Fruit fly (Drosophila melanogaster): ENCODE data around the gene Rhau.

Rhau gene

dm6 chr2L:20759809-20760485 is 2.2 kb upstream of the Rhau start (continued):
- TF ChIP-seq da (GFP tag; optimal IDR thresholded peaks at IDR 0.05) (no peak), CG32772 (GFP tag; IDR thresholded peaks at IDR 0.05) (no peak), Antp (GFP tag; optimal IDR thresholded peaks at IDR 0.05) (no peak), wek (GFP tag; optimal IDR thresholded peaks at IDR 0.05) (no peak), B-H1 (GFP tag; IDR thresholded peaks at IDR 0.05) (no peak), CG7987 (GFP tag; optimal IDR thresholded peaks at IDR 0.05) (no peak), Eip74EF (GFP tag; optimal IDR thresholded peaks at IDR 0.05) (peak in 1 of 2 experiments; percentile 9), yki (optimal IDR thresholded peaks at IDR 0.05) (no peak), sd (tag; optimal IDR thresholded peaks at IDR 0.05) (no peak), Fer3 (tag; optimal IDR thresholded peaks at IDR 0.05) (peak; percentile 53), CG5245 (GFP tag; optimal IDR thresholded peaks at IDR 0.05) (no peak), cato (GFP tag; optimal IDR thresholded peaks at IDR 0.05; ENCODE audit: borderline replicate concordance) (no peak), Elba2 (GFP tag; optimal IDR thresholded peaks at IDR 0.05) (no peak), Hr3 (GFP tag; optimal IDR thresholded peaks at IDR 0.05) (peak; percentile 38), CG11398 (GFP tag; optimal IDR thresholded peaks at IDR 0.05) (no peak), Camta (GFP tag; optimal IDR thresholded peaks at IDR 0.05) (no peak), Lpt (GFP tag; optimal IDR thresholded peaks at IDR 0.05) (no peak), psq (GFP tag; optimal IDR thresholded peaks at IDR 0.05) (no peak), Atf6 (GFP tag; IDR thresholded peaks at IDR 0.05) (peak; percentile 47; the same call in 1 of the 2 replicates), CG12391 (tag; optimal IDR thresholded peaks at IDR 0.05) (peak; percentile 63), Dad (GFP tag; optimal IDR thresholded peaks at IDR 0.05) (no peak), CG5953 (GFP tag; IDR thresholded peaks at IDR 0.05) (no peak), CG8765 (GFP tag; IDR thresholded peaks at IDR 0.05) (0 out of 2 replicates have a peak, but pooled peaks have one; percentile 28), CG16863 (GFP tag; optimal IDR thresholded peaks at IDR 0.05) (no peak), run (tag; optimal IDR thresholded peaks at IDR 0.05) (no peak), Side (GFP tag; optimal IDR thresholded peaks at IDR 0.05) (no peak), HHEX (GFP tag; optimal IDR thresholded peaks at IDR 0.05) (no peak), lilli (GFP tag; optimal IDR thresholded peaks at IDR 0.05) (peak; percentile 43), btn (GFP tag; optimal IDR thresholded peaks at IDR 0.05) (no peak), PHDP (tag; optimal IDR thresholded peaks at IDR 0.05) (peak; percentile 58), fd96Cb (tag; optimal IDR thresholded peaks at IDR 0.05) (peak; percentile 45), CG16779 (GFP tag; IDR thresholded peaks at IDR 0.05) (no peak), Dp (GFP tag; optimal IDR thresholded peaks at IDR 0.05) (no peak), trh (GFP tag; optimal IDR thresholded peaks at IDR 0.05) (no peak), ftz-f1 (GFP tag; optimal IDR thresholded peaks at IDR 0.05) (no peak), CG3726 (GFP tag; IDR thresholded peaks at IDR 0.05) (no peak), zen2 (GFP tag; IDR thresholded peaks at IDR 0.05; ENCODE audit: partially characterized antibody) (no peak), sob (GFP tag; IDR thresholded peaks at IDR 0.05) (no peak), CG9609 (GFP tag; optimal IDR thresholded peaks at IDR 0.05) (no peak), CG9932 (GFP tag; IDR thresholded peaks at IDR 0.05) (peak; percentile 38), CG15269 (tag; optimal IDR thresholded peaks at IDR 0.05) (peak; percentile 69), Oli (tag; optimal IDR thresholded peaks at IDR 0.05) (peak; percentile 64), HLHmδ (GFP tag; optimal IDR thresholded peaks at IDR 0.05) (no peak), kay (GFP tag; optimal IDR thresholded peaks at IDR 0.05) (no peak), CG31224 (GFP tag; IDR thresholded peaks at IDR 0.05) (no peak), dysf (GFP tag; IDR thresholded peaks at IDR 0.05) (peak; percentile 67), CG42726 (GFP tag; IDR thresholded peaks at IDR 0.05; ENCODE audit: partially characterized antibody) (no peak), CG7839 (tag; optimal IDR thresholded peaks at IDR 0.05) (peak; percentile 78), ci (GFP tag; IDR thresholded peaks at IDR 0.05) (peak; percentile 6; the same call in 1 of the 3 replicates), Scr (GFP tag; IDR thresholded peaks at IDR 0.05; ENCODE audit: partially characterized antibody) (no peak), her (GFP tag; optimal IDR thresholded peaks at IDR 0.05) (no peak)

All from whole organism, embryonic.